Fruit fly (Drosophila melanogaster): ENCODE measurements around the gene CG13445.
A peak's percentile ranks its signal among the peaks of the same experiment; 100 is the strongest.

CG13445 gene

dm6 chr3L:15808022-15808421 lies 1.3 kb upstream of the CG13445 start, which contains the start of gene CG6244:
Gene CG6244, plus strand, starts transcription at chr3L:15808322.
- TF ChIP-seq pita (GFP tag; optimal IDR thresholded peaks at IDR 0.05) (no peak), CG12659 (GFP tag; optimal IDR thresholded peaks at IDR 0.05) (no peak), Sry-β (GFP tag; optimal IDR thresholded peaks at IDR 0.05) (peak; percentile 8)

DNA sequence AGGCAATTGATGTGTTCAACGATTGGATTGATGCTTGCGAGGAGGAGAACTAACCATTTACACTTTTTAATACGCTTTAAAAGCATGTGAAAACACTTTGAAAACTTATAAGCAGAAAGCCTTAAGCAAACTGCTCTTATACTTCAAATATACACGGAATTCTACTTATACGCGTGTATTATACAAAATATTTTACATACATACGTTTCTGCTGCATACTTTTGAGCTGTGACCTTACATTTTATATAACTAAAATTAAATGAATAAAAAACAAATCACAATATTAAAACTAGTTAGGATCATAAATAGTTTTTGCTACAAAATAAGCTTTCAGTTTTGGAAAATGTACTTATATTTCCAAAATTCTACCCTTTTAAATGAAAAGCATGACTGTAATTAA lies 618 bp upstream of the CG13445 start:
- TF ChIP-seq CG2875 (GFP tag; optimal IDR thresholded peaks at IDR 0.05) = no peak
- TF ChIP-seq CG13287 (GFP tag; IDR thresholded peaks at IDR 0.05; ENCODE audit: partially characterized antibody) = no peak
- peak; percentile 44 for TF ChIP-seq amos (GFP tag; IDR thresholded peaks at IDR 0.05; ENCODE audit: partially characterized antibody)
- TF ChIP-seq CG2199 (GFP tag; IDR thresholded peaks at IDR 0.05) = peak; percentile 68
- TF ChIP-seq bbx (GFP tag; IDR thresholded peaks at IDR 0.05; ENCODE audit: partially characterized antibody) = 0 out of 2 replicates have a peak, but pooled peaks have one; percentile 12
- peak; percentile 42 for TF ChIP-seq Bgb (GFP tag; IDR thresholded peaks at IDR 0.05; ENCODE audit: partially characterized antibody)
- no peak for TF ChIP-seq Blimp-1 (GFP tag; optimal IDR thresholded peaks at IDR 0.05)
- 0 out of 3 replicates have a peak, but pooled peaks have one; percentile 5 for TF ChIP-seq CG7963 (GFP tag; IDR thresholded peaks at IDR 0.05; ENCODE audit: partially characterized antibody)
- no peak for TF ChIP-seq ERR (GFP tag; optimal IDR thresholded peaks at IDR 0.05)
- peak; percentile 30 for TF ChIP-seq stwl (tag; optimal IDR thresholded peaks at IDR 0.05)
- peak in 1 of 2 experiments; percentile 91 for TF ChIP-seq Pdp1 (GFP tag; optimal IDR thresholded peaks at IDR 0.05)
- TF ChIP-seq CTCF (GFP tag; optimal IDR thresholded peaks at IDR 0.05) = peak; percentile 60

dm6 chr3L:15809768-15810167 lies 483 bp downstream of the CG13445 start:
- peak in 1 of 3 experiments; percentile 39 for TF ChIP-seq lola (GFP tag; optimal IDR thresholded peaks at IDR 0.05)
- no peak for TF ChIP-seq Ptx1 (GFP tag; IDR thresholded peaks at IDR 0.05)
- no peak for TF ChIP-seq CG12104 (GFP tag; optimal IDR thresholded peaks at IDR 0.05)
- peak; percentile 32; the same call in 1 of the 2 replicates for TF ChIP-seq CG13287 (GFP tag; IDR thresholded peaks at IDR 0.05; ENCODE audit: partially characterized antibody)
- peak; percentile 62 for TF ChIP-seq sens (GFP tag)
- no peak for TF ChIP-seq pnt (GFP tag; optimal IDR thresholded peaks at IDR 0.05)
- TF ChIP-seq cas (GFP tag; IDR thresholded peaks at IDR 0.05) = no peak
- TF ChIP-seq ro (GFP tag; IDR thresholded peaks at IDR 0.05) = no peak
- TF ChIP-seq HLH4C (GFP tag; IDR thresholded peaks at IDR 0.05; ENCODE audit: partially characterized antibody) = 0 out of 3 replicates have a peak, but pooled peaks have one; percentile 24
- no peak for TF ChIP-seq bbx (GFP tag; IDR thresholded peaks at IDR 0.05; ENCODE audit: partially characterized antibody)
- no peak for TF ChIP-seq CG31441 (GFP tag; IDR thresholded peaks at IDR 0.05)
- TF ChIP-seq BEAF-32 (GFP tag; optimal IDR thresholded peaks at IDR 0.05) = peak; percentile 33
- TF ChIP-seq CG12391 (tag; optimal IDR thresholded peaks at IDR 0.05) = no peak
- peak; percentile 43 for TF ChIP-seq Scr (GFP tag; IDR thresholded peaks at IDR 0.05; ENCODE audit: partially characterized antibody)
- peak; percentile 27; the same call in 1 of the 2 replicates for TF ChIP-seq unc-4 (GFP tag; IDR thresholded peaks at IDR 0.05; ENCODE audit: partially characterized antibody)

DNA sequence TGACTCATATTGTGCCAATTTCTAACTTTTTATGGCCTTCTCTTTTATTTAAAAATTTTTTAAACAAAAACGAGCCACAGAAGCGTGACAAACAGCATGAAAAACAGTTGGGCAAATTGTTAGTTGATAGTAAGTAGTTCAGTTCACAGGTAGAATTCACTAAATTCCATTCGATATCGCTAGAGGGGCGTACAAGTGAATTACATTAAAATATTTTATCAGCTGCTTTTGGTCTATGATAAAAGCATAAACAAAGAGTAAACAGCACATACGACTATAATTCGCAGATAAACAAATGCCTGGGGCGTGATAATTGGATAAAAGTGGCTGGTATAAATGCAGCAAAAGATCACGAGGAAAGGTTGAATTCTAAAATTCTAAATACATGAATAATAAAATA lies 4.7 kb downstream of the CG13445 start:
- TF ChIP-seq odd (GFP tag; optimal IDR thresholded peaks at IDR 0.05) (peak; percentile 36), NfI (GFP tag; optimal IDR thresholded peaks at IDR 0.05) (peak; percentile 20), CG13624 (GFP tag; optimal IDR thresholded peaks at IDR 0.05) (peak; percentile 13), CG10209 (GFP tag; optimal IDR thresholded peaks at IDR 0.05) (no peak), dpn (GFP tag; optimal IDR thresholded peaks at IDR 0.05) (no peak), CG12071 (GFP tag; optimal IDR thresholded peaks at IDR 0.05) (peak; percentile 59), HHEX (GFP tag; optimal IDR thresholded peaks at IDR 0.05) (peak; percentile 42), gem (tag; optimal IDR thresholded peaks at IDR 0.05) (no peak), fd3F (GFP tag; optimal IDR thresholded peaks at IDR 0.05) (peak; percentile 21), Hand (GFP tag; optimal IDR thresholded peaks at IDR 0.05) (peak; percentile 38), bcd (GFP tag; optimal IDR thresholded peaks at IDR 0.05) (no peak), PHDP (tag; optimal IDR thresholded peaks at IDR 0.05) (peak; percentile 34), Atf6 (GFP tag; IDR thresholded peaks at IDR 0.05) (peak; percentile 47; the same call in 1 of the 2 replicates), Vsx1 (GFP tag; optimal IDR thresholded peaks at IDR 0.05) (peak; percentile 12), ind (GFP tag; optimal IDR thresholded peaks at IDR 0.05) (no peak), lab (GFP tag; optimal IDR thresholded peaks at IDR 0.05) (peak; percentile 79), CG5180 (GFP tag; optimal IDR thresholded peaks at IDR 0.05) (peak; percentile 16)
